Worm (Caenorhabditis elegans): ENCODE measurements around the gene cyp-35C1.

- no peak for TF ChIP-seq ztf-11 (tag; optimal IDR thresholded peaks at IDR 0.05)
- TF ChIP-seq aly-2 (tag; optimal IDR thresholded peaks at IDR 0.05) = no peak
- TF ChIP-seq nhr-11 (tag; optimal IDR thresholded peaks at IDR 0.05) = no peak
- TF ChIP-seq lin-11 (tag; optimal IDR thresholded peaks at IDR 0.05) = no peak
- TF ChIP-seq lin-39 (tag; optimal IDR thresholded peaks at IDR 0.05) = no peak
- no peak for TF ChIP-seq unc-62 (GFP tag; optimal IDR thresholded peaks at IDR 0.05)
- no peak for TF ChIP-seq mbf-1 (tag; optimal IDR thresholded peaks at IDR 0.05)
- TF ChIP-seq mab-5 (tag; optimal IDR thresholded peaks at IDR 0.05) = no peak
- TF ChIP-seq C34F6.9 (tag; optimal IDR thresholded peaks at IDR 0.05) = no peak
- no peak for TF ChIP-seq Y55F3AM.14 (GFP tag; optimal IDR thresholded peaks at IDR 0.05)
- TF ChIP-seq nhr-12 (tag; optimal IDR thresholded peaks at IDR 0.05) = no peak
- TF ChIP-seq blmp-1 (tag; optimal IDR thresholded peaks at IDR 0.05; ENCODE audit: insufficient read depth) = no peak
These were observed 17.9 kb upstream of the cyp-35C1 start, which contains the start of gene str-252 for ce11 chrV:13916196-13916595.

Data from whole organism, L2 larva.